Worm (Caenorhabditis elegans): ENCODE measurements around the gene cwn-1.
"Not testable (repeated sequence)": the region's sequence is repeated elsewhere in the genome, so short reads cannot be mapped to it uniquely, and the experiment has no call there.

cwn-1 gene

DNA sequence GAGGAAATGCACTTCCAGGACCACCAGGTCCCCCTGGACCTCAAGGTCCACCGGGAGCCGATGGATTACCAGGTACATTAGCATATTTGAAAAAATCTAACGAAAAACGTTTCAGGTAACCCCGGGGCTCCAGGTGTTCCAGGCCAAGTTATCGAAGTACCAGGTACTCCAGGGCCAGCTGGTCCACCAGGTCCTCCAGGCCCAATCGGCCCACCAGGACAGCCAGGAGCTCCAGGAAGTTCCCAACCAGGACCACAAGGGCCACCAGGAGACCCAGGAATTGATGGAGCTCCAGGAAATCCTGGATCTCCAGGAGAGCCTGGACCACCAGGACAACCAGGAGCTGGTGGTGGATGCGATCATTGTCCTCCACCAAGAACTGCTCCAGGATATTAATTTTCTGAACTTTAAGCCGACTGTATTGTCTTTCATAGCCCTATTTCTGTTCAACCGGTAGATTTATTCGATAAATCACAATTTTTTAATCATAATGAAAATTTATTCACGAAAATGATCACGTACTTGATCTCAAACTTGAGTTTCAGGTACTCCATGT is 28.0 kb downstream of the cwn-1 start:
- TF ChIP-seq ets-4 (tag; optimal IDR thresholded peaks at IDR 0.05): no peak
- no peak for TF ChIP-seq fkh-10 (GFP tag; optimal IDR thresholded peaks at IDR 0.05)
- TF ChIP-seq T23F11.4 (GFP tag; optimal IDR thresholded peaks at IDR 0.05): no peak
- no peak for TF ChIP-seq zip-5 (tag; optimal IDR thresholded peaks at IDR 0.05)
- TF ChIP-seq ama-1 (optimal IDR thresholded peaks at IDR 0.05): no peak
- no peak for TF ChIP-seq pag-3 (tag; optimal IDR thresholded peaks at IDR 0.05; ENCODE audit: borderline replicate concordance)
- no peak for TF ChIP-seq ceh-22 (tag; optimal IDR thresholded peaks at IDR 0.05)
- no peak for TF ChIP-seq pha-2 (tag; optimal IDR thresholded peaks at IDR 0.05)
- TF ChIP-seq ceh-6 (GFP tag; optimal IDR thresholded peaks at IDR 0.05): no peak

DNA sequence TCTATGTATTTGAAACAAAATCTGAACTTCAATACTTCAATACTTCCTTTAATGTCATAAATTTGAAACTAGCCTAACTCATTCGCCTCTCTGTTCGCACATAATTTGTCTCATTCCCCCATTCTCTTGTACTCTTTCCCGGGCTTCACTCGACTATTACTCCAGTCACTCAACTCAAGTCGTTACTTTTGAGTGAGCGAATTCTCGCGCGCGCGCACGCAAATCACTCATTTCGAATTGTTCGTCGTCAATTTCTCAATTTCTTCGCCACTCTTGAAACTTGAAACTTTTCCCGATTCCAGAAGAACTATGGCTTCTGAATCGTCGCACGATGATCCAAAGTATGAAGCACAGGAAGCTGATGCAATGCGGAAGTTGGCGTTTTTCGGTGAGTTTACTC is 29.2 kb downstream of the cwn-1 start, which contains the start of gene col-68:
TSS of gene col-68 (plus strand) at position 301 of the 400 bp plus-strand sequence.
- TF ChIP-seq gmeb-2 (tag; optimal IDR thresholded peaks at IDR 0.05) (no peak), ceh-22 (tag; optimal IDR thresholded peaks at IDR 0.05) (no peak), ceh-30 (tag; optimal IDR thresholded peaks at IDR 0.05) (no peak)

DNA sequence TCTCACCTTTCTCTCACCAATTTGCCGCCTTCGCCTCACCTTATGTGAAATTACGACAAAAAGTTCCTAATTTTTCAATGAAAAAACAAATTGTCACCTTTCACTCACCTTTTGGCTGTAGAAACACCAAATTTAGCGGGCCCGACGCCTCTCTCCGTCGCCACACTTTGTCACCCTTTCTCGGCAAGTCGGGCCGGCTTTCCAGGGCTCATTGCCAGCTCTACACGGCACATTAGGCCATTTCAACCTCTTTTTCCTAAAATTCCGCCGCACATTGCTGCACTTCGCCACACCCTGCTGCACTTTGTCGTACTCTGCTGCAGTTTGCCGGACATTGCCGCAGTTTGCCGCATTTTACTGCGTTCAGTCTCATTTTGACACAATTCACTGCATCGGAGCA is 32.2 kb downstream of the cwn-1 start:
- TF ChIP-seq ceh-14 (tag; optimal IDR thresholded peaks at IDR 0.05) (no peak), sox-4 (tag; optimal IDR thresholded peaks at IDR 0.05) (no peak), C38D4.7 (GFP tag; optimal IDR thresholded peaks at IDR 0.05) (no peak), ets-4 (tag; optimal IDR thresholded peaks at IDR 0.05) (no peak), che-1 (tag; optimal IDR thresholded peaks at IDR 0.05) (no peak)

- not testable (repeated sequence) for TF ChIP-seq pha-4 (tag; optimal IDR thresholded peaks at IDR 0.05); ttx-3 (tag; optimal IDR thresholded peaks at IDR 0.05); ceh-6 (GFP tag; optimal IDR thresholded peaks at IDR 0.05)
These were observed 34.5 kb downstream of the cwn-1 start, which contains the start of gene C50D2.10 for ce11 chrII:98894-99293. Gene C50D2.10, plus strand, starts transcription at chrII:99138.

- TF ChIP-seq elt-2 (tag; optimal IDR thresholded peaks at IDR 0.05): peak; percentile 43
- TF ChIP-seq unc-55 (GFP tag; optimal IDR thresholded peaks at IDR 0.05): peak; percentile 12
- TF ChIP-seq madf-2 (tag; optimal IDR thresholded peaks at IDR 0.05): no peak
- TF ChIP-seq unc-42 (tag; optimal IDR thresholded peaks at IDR 0.05): peak; percentile 30
- no peak for TF ChIP-seq pag-3 (tag; optimal IDR thresholded peaks at IDR 0.05; ENCODE audit: borderline replicate concordance)
- no peak for TF ChIP-seq ceh-30 (tag; optimal IDR thresholded peaks at IDR 0.05)
- TF ChIP-seq unc-3 (GFP tag; conservative IDR thresholded peaks at IDR 0.05): no peak
- TF ChIP-seq unc-3 (tag; optimal IDR thresholded peaks at IDR 0.05): peak; percentile 76
- peak; percentile 14 for TF ChIP-seq pax-1 (tag; optimal IDR thresholded peaks at IDR 0.05)
- TF ChIP-seq ceh-2 (tag; optimal IDR thresholded peaks at IDR 0.05): no peak
- TF ChIP-seq ceh-18 (tag; optimal IDR thresholded peaks at IDR 0.05): no peak
- TF ChIP-seq hlh-30 (tag; optimal IDR thresholded peaks at IDR 0.05; ENCODE audit: insufficient read depth): no peak
- no peak for TF ChIP-seq ceh-48 (tag; optimal IDR thresholded peaks at IDR 0.05)
- TF ChIP-seq rnt-1 (tag; optimal IDR thresholded peaks at IDR 0.05): no peak
- TF ChIP-seq fkh-6 (tag; optimal IDR thresholded peaks at IDR 0.05): no peak
These were observed 35.2 kb downstream of the cwn-1 start, which contains the start of the genes luc-7L3 and sftb-6 for ce11 chrII:97992-98763. Gene luc-7L3, minus strand, starts transcription at chrII:98027. Gene sftb-6, plus strand, starts transcription at chrII:98404.

DNA sequence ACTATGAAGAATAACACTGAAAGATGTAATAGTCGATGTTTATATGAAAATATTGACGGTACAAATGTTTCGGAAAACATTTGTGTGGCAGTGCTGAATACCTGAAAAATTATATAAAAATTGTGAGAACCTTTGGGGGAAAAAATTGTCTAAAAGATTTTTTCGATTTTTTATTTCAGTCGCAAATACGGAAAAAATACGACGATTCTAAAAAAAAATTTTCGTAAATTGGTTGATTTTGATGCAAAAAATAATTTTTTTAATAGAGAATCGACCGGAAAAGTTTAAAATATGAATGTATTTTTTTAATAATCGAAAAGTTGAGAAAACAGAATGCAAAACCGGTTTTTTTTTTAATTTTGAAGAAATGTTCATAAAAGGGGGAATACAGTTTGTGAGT is 38.2 kb downstream of the cwn-1 start, which contains the start of gene C50D2.7:
TSS of gene C50D2.7 (minus strand) at position 101 of the 400 bp plus-strand sequence.
- TF ChIP-seq unc-42 (tag; optimal IDR thresholded peaks at IDR 0.05) (no peak), fkh-6 (tag; optimal IDR thresholded peaks at IDR 0.05) (no peak), madf-2 (tag; optimal IDR thresholded peaks at IDR 0.05) (no peak), gmeb-2 (tag; optimal IDR thresholded peaks at IDR 0.05) (no peak), ahr-1 (tag; optimal IDR thresholded peaks at IDR 0.05) (no peak), pag-3 (tag; optimal IDR thresholded peaks at IDR 0.05; ENCODE audit: borderline replicate concordance) (no peak), K02D7.2 (tag; optimal IDR thresholded peaks at IDR 0.05) (no peak), pqm-1 (tag; optimal IDR thresholded peaks at IDR 0.05) (no peak), sox-2 (GFP tag; IDR thresholded peaks at IDR 0.05) (no peak), ceh-2 (tag; optimal IDR thresholded peaks at IDR 0.05) (no peak), tbx-7 (tag; optimal IDR thresholded peaks at IDR 0.05) (no peak), K09A11.1 (tag; optimal IDR thresholded peaks at IDR 0.05; ENCODE audit: insufficient read depth) (no peak), nfya-1 (tag; optimal IDR thresholded peaks at IDR 0.05) (no peak), pax-1 (tag; optimal IDR thresholded peaks at IDR 0.05) (no peak), unc-3 (GFP tag; conservative IDR thresholded peaks at IDR 0.05) (no peak), unc-3 (tag; optimal IDR thresholded peaks at IDR 0.05) (no peak), ceh-24 (tag; optimal IDR thresholded peaks at IDR 0.05) (no peak)
